Worm (Caenorhabditis elegans) whole organism, late embryonic: ENCODE data around the gene mab-10.

Experiments used
- K02D7.2 ChIP-seq: sonication (generic microtip); optimal IDR thresholded peaks from 2 replicates; lab custom pipeline; 2017; ENCODE audit warnings: mild to moderate bottlenecking, missing genetic modification characterization, missing compliant biosample characterization
- K09A11.1 ChIP-seq: sonication (generic microtip); optimal IDR thresholded peaks from 2 replicates; lab custom pipeline; 2017; ENCODE audit warnings: antibody characterized with exemption, mild to moderate bottlenecking, missing genetic modification characterization, missing compliant biosample characterization; ENCODE audit not compliant: insufficient read depth
- Y22D7AL.16 ChIP-seq: sonication (generic microtip); optimal IDR thresholded peaks from 2 replicates; lab custom pipeline; 2016; ENCODE audit warnings: missing genetic modification characterization, missing compliant biosample characterization
- ahr-1 ChIP-seq: sonication (generic microtip); optimal IDR thresholded peaks from 2 replicates; lab custom pipeline; 2016; ENCODE audit warnings: missing genetic modification characterization, missing compliant biosample characterization
- ceh-14 ChIP-seq: sonication (generic microtip); optimal IDR thresholded peaks from 2 replicates; lab custom pipeline; 2016; ENCODE audit warnings: missing genotype, missing genetic modification characterization, missing compliant biosample characterization
- ceh-19 ChIP-seq: fragments of 200-800 bp; sonication (Bioruptor generic); optimal IDR thresholded peaks from 2 replicates; lab custom pipeline; 2018; ENCODE audit warnings: mild to moderate bottlenecking, missing genetic modification characterization, missing compliant biosample characterization
- ceh-24 ChIP-seq: sonication (generic microtip); optimal IDR thresholded peaks from 2 replicates; lab custom pipeline; 2016; ENCODE audit warnings: mild to moderate bottlenecking, missing genetic modification characterization, missing compliant biosample characterization
- ceh-30 ChIP-seq: fragments of 150-350 bp; optimal IDR thresholded peaks from 2 replicates; lab custom pipeline; 2014; ENCODE audit warnings: missing biosample characterization, missing genetic modification characterization
- ceh-31 ChIP-seq: sonication (generic microtip); optimal IDR thresholded peaks from 2 replicates; lab custom pipeline; 2016; ENCODE audit warnings: missing genetic modification characterization, missing compliant biosample characterization
- ceh-45 ChIP-seq: fragments of 200-800 bp; sonication (Bioruptor generic); IDR thresholded peaks from 2 replicates; pipeline ENCODE4 v1.3.6; 2022; ENCODE audit warnings: missing genetic modification reagents, missing genetic modification characterization, missing compliant biosample characterization
- ceh-48 ChIP-seq: sonication (generic microtip); optimal IDR thresholded peaks from 2 replicates; lab custom pipeline; 2016; ENCODE audit warnings: missing genetic modification characterization, inconsistent platforms, missing compliant biosample characterization
- dmd-4 ChIP-seq: sonication (generic microtip); optimal IDR thresholded peaks from 2 replicates; lab custom pipeline; 2016; ENCODE audit warnings: borderline replicate concordance, missing genetic modification characterization, missing compliant biosample characterization
- elt-2 ChIP-seq: sonication (generic microtip); optimal IDR thresholded peaks from 2 replicates; lab custom pipeline; 2016; ENCODE audit warnings: missing genetic modification reagents, missing genetic modification characterization, missing compliant biosample characterization
- elt-4 ChIP-seq: sonication (generic microtip); optimal IDR thresholded peaks from 2 replicates; lab custom pipeline; 2016; ENCODE audit warnings: missing genetic modification characterization, missing compliant biosample characterization
- ets-4 ChIP-seq: sonication (generic microtip); optimal IDR thresholded peaks from 2 replicates; lab custom pipeline; 2016; ENCODE audit warnings: missing genetic modification characterization, missing compliant biosample characterization
- eyg-1 ChIP-seq: sonication (generic microtip); optimal IDR thresholded peaks from 2 replicates; lab custom pipeline; 2016; ENCODE audit warnings: missing genotype, missing genetic modification characterization, missing compliant biosample characterization
- fax-1 ChIP-seq: sonication (generic microtip); optimal IDR thresholded peaks from 2 replicates; lab custom pipeline; 2016; ENCODE audit warnings: missing genotype, missing genetic modification characterization, missing compliant biosample characterization
- fkh-10 ChIP-seq: fragments of 150-350 bp; optimal IDR thresholded peaks from 2 replicates; lab custom pipeline; 2014; ENCODE audit warnings: missing biosample characterization, missing genetic modification reagents, missing genetic modification characterization
- fkh-6 ChIP-seq: sonication (generic microtip); optimal IDR thresholded peaks from 2 replicates; lab custom pipeline; 2016; ENCODE audit warnings: missing genetic modification characterization, missing compliant biosample characterization
- gmeb-2 ChIP-seq: sonication (generic microtip); optimal IDR thresholded peaks from 2 replicates; lab custom pipeline; 2016; ENCODE audit warnings: missing genetic modification characterization, inconsistent platforms, missing compliant biosample characterization
- hlh-15 ChIP-seq: sonication (generic microtip); optimal IDR thresholded peaks from 2 replicates; lab custom pipeline; 2016; ENCODE audit warnings: missing genetic modification characterization, missing compliant biosample characterization
- hlh-30 ChIP-seq: sonication (generic microtip); optimal IDR thresholded peaks from 2 replicates; lab custom pipeline; 2017; ENCODE audit warnings: antibody characterized with exemption, missing genetic modification characterization, missing compliant biosample characterization; ENCODE audit not compliant: insufficient read depth
- hlh-6 ChIP-seq: sonication (generic microtip); optimal IDR thresholded peaks from 2 replicates; lab custom pipeline; 2016; ENCODE audit warnings: missing genotype, missing genetic modification characterization, missing compliant biosample characterization
- hlh-8 ChIP-seq: sonication (generic microtip); optimal IDR thresholded peaks from 2 replicates; lab custom pipeline; 2016; ENCODE audit warnings: missing genotype, missing genetic modification characterization, missing compliant biosample characterization
- lim-6 ChIP-seq: sonication (generic microtip); optimal IDR thresholded peaks from 2 replicates; lab custom pipeline; 2016; ENCODE audit warnings: missing genetic modification characterization, missing compliant biosample characterization
- lin-11 ChIP-seq: fragments of 200-800 bp; sonication (Bioruptor generic); optimal IDR thresholded peaks from 2 replicates; lab custom pipeline; 2018; ENCODE audit warnings: mild to moderate bottlenecking, missing genetic modification characterization, missing compliant biosample characterization
- madf-2 ChIP-seq: sonication (generic microtip); optimal IDR thresholded peaks from 2 replicates; lab custom pipeline; 2017; ENCODE audit warnings: missing genetic modification characterization, missing compliant biosample characterization
- nfya-1 ChIP-seq: sonication (generic microtip); optimal IDR thresholded peaks from 2 replicates; lab custom pipeline; 2017; ENCODE audit warnings: missing genetic modification characterization, mild to moderate bottlenecking, missing compliant biosample characterization, antibody characterized with exemption, moderate library complexity
- nhr-11 ChIP-seq: fragments of 150-350 bp; optimal IDR thresholded peaks from 2 replicates; lab custom pipeline; 2014; ENCODE audit warnings: missing biosample characterization, missing genetic modification characterization
- nhr-232 ChIP-seq: sonication (generic microtip); optimal IDR thresholded peaks from 2 replicates; lab custom pipeline; 2016; ENCODE audit warnings: missing genetic modification characterization, missing compliant biosample characterization
- odd-2 ChIP-seq: sonication (generic microtip); optimal IDR thresholded peaks from 2 replicates; lab custom pipeline; 2017; ENCODE audit warnings: antibody characterized with exemption, mild to moderate bottlenecking, missing genetic modification characterization, missing compliant biosample characterization
- pag-3 ChIP-seq: sonication (generic microtip); optimal IDR thresholded peaks from 2 replicates; lab custom pipeline; 2016; ENCODE audit warnings: missing compliant biosample characterization, missing genetic modification characterization, borderline replicate concordance
- pha-4 ChIP-seq: fragments of 150-350 bp; optimal IDR thresholded peaks from 2 replicates; lab custom pipeline; 2018; ENCODE audit warnings: missing biosample characterization, missing genetic modification reagents, missing genetic modification characterization
- pqm-1 ChIP-seq: sonication (generic microtip); optimal IDR thresholded peaks from 2 replicates; lab custom pipeline; 2016; ENCODE audit warnings: missing genetic modification characterization, missing compliant biosample characterization
- pros-1 ChIP-seq: fragments of 150-350 bp; optimal IDR thresholded peaks from 2 replicates; lab custom pipeline; 2014; ENCODE audit warnings: missing biosample characterization, missing genetic modification reagents, missing genetic modification characterization
- ref-2 ChIP-seq: sonication (generic microtip); optimal IDR thresholded peaks from 2 replicates; lab custom pipeline; 2016; ENCODE audit warnings: missing genetic modification characterization, missing compliant biosample characterization
- rnt-1 ChIP-seq: sonication (generic microtip); optimal IDR thresholded peaks from 2 replicates; lab custom pipeline; 2016; ENCODE audit warnings: missing genetic modification characterization, missing compliant biosample characterization
- sdc-2 ChIP-seq: sonication (generic microtip); optimal IDR thresholded peaks from 2 replicates; lab custom pipeline; 2016; ENCODE audit warnings: missing genotype, missing genetic modification characterization, missing compliant biosample characterization
- syd-9 ChIP-seq: sonication (generic microtip); optimal IDR thresholded peaks from 2 replicates; lab custom pipeline; 2016; ENCODE audit warnings: mild to moderate bottlenecking, missing genetic modification characterization, moderate library complexity, missing compliant biosample characterization
- tbx-7 ChIP-seq: sonication (generic microtip); optimal IDR thresholded peaks from 2 replicates; lab custom pipeline; 2016; ENCODE audit warnings: missing genotype, missing genetic modification characterization, missing compliant biosample characterization
- ttx-3 ChIP-seq: sonication (generic microtip); optimal IDR thresholded peaks from 2 replicates; lab custom pipeline; 2016; ENCODE audit warnings: missing genetic modification reagents, missing genetic modification characterization, missing compliant biosample characterization
- unc-3 ChIP-seq, 2 experiments: fragments of 200-800 bp in 1 of 2; sonication (Bioruptor generic) in 1 of 2; sonication (generic microtip) in 1 of 2; conservative IDR thresholded peaks in 1 of 2; optimal IDR thresholded peaks in 1 of 2; 2 replicates each; pipeline versions ENCODE4 v1.3.6 to Lab custom; 2016 to 2022; ENCODE audit warnings: missing compliant biosample characterization in 2 of 2, missing genetic modification characterization in 2 of 2, missing genetic modification reagents in 1 of 2

Gene mab-10

ce11 chrII:10548778-10549671, 21.1 kb downstream of the mab-10 start (continued):
- no peak for TF ChIP-seq dmd-4 (tag; lab: Kevin White, UChicago)
- no peak for TF ChIP-seq fax-1 (tag; lab: Kevin White, UChicago)
- TF ChIP-seq pqm-1 (tag; lab: Kevin White, UChicago), result peak; percentile 32
- TF ChIP-seq hlh-30 (tag; lab: Kevin White, UChicago), result peak; percentile 96
- TF ChIP-seq ref-2, result peak; percentile 90
- no peak for TF ChIP-seq elt-4 (tag; lab: Kevin White, UChicago)
- TF ChIP-seq lin-11 (tag; lab: Kevin White, UChicago), result no peak
- no peak for TF ChIP-seq ceh-45 (GFP tag; lab: Robert Waterston, UW)
- TF ChIP-seq K02D7.2 (tag; lab: Kevin White, UChicago), result no peak
- TF ChIP-seq hlh-8 (tag; lab: Kevin White, UChicago), result no peak
- no peak for TF ChIP-seq ceh-48 (tag; lab: Kevin White, UChicago)
- no peak for TF ChIP-seq ahr-1 (tag; lab: Kevin White, UChicago)
- TF ChIP-seq fkh-10 (GFP tag; lab: Kevin White, UChicago), result no peak
- TF ChIP-seq ceh-30, result no peak
- TF ChIP-seq nhr-232 (tag; lab: Kevin White, UChicago), result no peak
- peak; percentile 30 for TF ChIP-seq sdc-2 (tag; lab: Kevin White, UChicago)
- TF ChIP-seq hlh-15, result no peak
- TF ChIP-seq syd-9, result peak; percentile 25
- TF ChIP-seq ceh-14, result peak; percentile 61
- peak; percentile 2 for TF ChIP-seq gmeb-2 (tag; lab: Kevin White, UChicago)
- peak; percentile 94 for TF ChIP-seq nfya-1 (tag; lab: Kevin White, UChicago)
- no peak for TF ChIP-seq fkh-6 (tag; lab: Kevin White, UChicago)
- peak; percentile 38; the same call in 1 of the 2 replicates for TF ChIP-seq unc-3 (GFP tag; conservative IDR thresholded peaks at IDR 0.05; lab: Robert Waterston, UW)
- no peak for TF ChIP-seq unc-3 (tag; optimal IDR thresholded peaks at IDR 0.05; lab: Kevin White, UChicago)
- TF ChIP-seq pha-4 (tag; lab: Kevin White, UChicago), result peak; percentile 11
- no peak for TF ChIP-seq ttx-3 (tag; lab: Kevin White, UChicago)
- TF ChIP-seq eyg-1, result no peak
- no peak for TF ChIP-seq lim-6
- TF ChIP-seq ets-4 (tag; lab: Kevin White, UChicago), result peak; percentile 76
- peak; percentile 18 for TF ChIP-seq madf-2 (tag; lab: Kevin White, UChicago)
- no peak for TF ChIP-seq nhr-11 (tag; lab: Kevin White, UChicago)
- TF ChIP-seq ceh-24, result no peak
- TF ChIP-seq hlh-6 (tag; lab: Kevin White, UChicago), result no peak
- peak; percentile 67 for TF ChIP-seq rnt-1 (tag; lab: Kevin White, UChicago)

DNA sequence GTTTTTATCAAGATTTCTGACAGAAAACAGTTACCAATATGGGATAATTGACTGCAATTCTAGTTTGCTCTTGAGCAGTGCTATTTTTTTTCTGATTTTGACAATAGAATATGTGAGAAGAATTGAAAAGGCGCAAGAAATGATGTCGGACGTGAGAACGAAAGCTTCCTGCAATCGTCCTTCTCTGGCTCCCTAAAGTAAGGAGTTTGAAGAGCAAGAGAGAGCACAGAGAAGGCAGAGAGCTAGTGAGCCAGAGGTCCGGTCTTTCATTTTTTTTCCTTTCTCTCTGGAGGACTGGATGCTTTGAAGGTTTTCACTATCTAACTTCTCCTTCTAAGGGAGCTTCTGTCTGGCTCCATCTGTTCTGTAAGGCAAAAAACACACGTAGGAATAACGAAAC, 22.3 kb downstream of the mab-10 start:
- TF ChIP-seq hlh-8 (tag; lab: Kevin White, UChicago) (no peak), lin-11 (tag; lab: Kevin White, UChicago) (no peak), sdc-2 (tag; lab: Kevin White, UChicago) (no peak), ceh-19 (GFP tag; lab: Kevin White, UChicago) (no peak), Y22D7AL.16 (no peak), ceh-45 (GFP tag; lab: Robert Waterston, UW) (no peak), K09A11.1 (tag; lab: Kevin White, UChicago) (no peak), ttx-3 (tag; lab: Kevin White, UChicago) (no peak), fax-1 (tag; lab: Kevin White, UChicago) (no peak), ceh-31 (tag; lab: Kevin White, UChicago) (no peak), pros-1 (tag; lab: Kevin White, UChicago) (no peak), elt-2 (tag; lab: Kevin White, UChicago) (no peak), ets-4 (tag; lab: Kevin White, UChicago) (no peak), tbx-7 (tag; lab: Kevin White, UChicago) (no peak), odd-2 (no peak), elt-4 (tag; lab: Kevin White, UChicago) (no peak), ahr-1 (tag; lab: Kevin White, UChicago) (no peak), pag-3 (tag; lab: Kevin White, UChicago) (no peak)
